Worm (Caenorhabditis elegans) whole organism, early embryonic: Measurements from ENCODE around the gene ZK792.4.

ENCODE experiments used
- F13C5.2 ChIP-seq: sonication (generic microtip); optimal IDR thresholded peaks from 2 replicates; lab custom pipeline; 2017; ENCODE audit warnings: mild to moderate bottlenecking, missing genetic modification characterization, inconsistent platforms, missing compliant biosample characterization
- aly-1 ChIP-seq: sonication (generic microtip); optimal IDR thresholded peaks from 2 replicates; lab custom pipeline; 2016; ENCODE audit warnings: missing genetic modification characterization, missing compliant biosample characterization
- ama-1 ChIP-seq: fragments of 150-350 bp; optimal IDR thresholded peaks from 2 replicates; lab custom pipeline; 2014
- ceh-13 ChIP-seq: fragments of 200-800 bp; sonication (Bioruptor generic); optimal IDR thresholded peaks from 2 replicates; lab custom pipeline; 2018; ENCODE audit warnings: mild to moderate bottlenecking, missing genetic modification characterization, missing compliant biosample characterization
- ceh-36 ChIP-seq: sonication (generic microtip); optimal IDR thresholded peaks from 2 replicates; lab custom pipeline; 2016; ENCODE audit warnings: missing genetic modification characterization, inconsistent platforms, missing compliant biosample characterization
- ets-7 ChIP-seq: sonication (generic microtip); optimal IDR thresholded peaks from 2 replicates; lab custom pipeline; 2016; ENCODE audit warnings: missing genotype, missing genetic modification characterization, missing compliant biosample characterization
- flt-1 ChIP-seq: fragments of 200-800 bp; sonication (Bioruptor generic); IDR thresholded peaks from 2 replicates; pipeline ENCODE4 v1.3.6; 2022; ENCODE audit warnings: missing genetic modification characterization, missing compliant biosample characterization
- hmbx-1 ChIP-seq: sonication (generic microtip); optimal IDR thresholded peaks from 2 replicates; lab custom pipeline; 2016; ENCODE audit warnings: mild to moderate bottlenecking, missing genetic modification characterization, missing compliant biosample characterization
- hmg-4 ChIP-seq: fragments of 200-800 bp; sonication (Bioruptor generic); optimal IDR thresholded peaks from 2 replicates; lab custom pipeline; 2018; ENCODE audit warnings: mild to moderate bottlenecking, missing genetic modification characterization, missing compliant biosample characterization
- hnd-1 ChIP-seq: sonication (generic microtip); optimal IDR thresholded peaks from 2 replicates; lab custom pipeline; 2016; ENCODE audit warnings: missing genetic modification characterization, missing compliant biosample characterization
- scrt-1 ChIP-seq: fragments of 200-800 bp; sonication (Bioruptor generic); IDR thresholded peaks from 2 replicates; pipeline ENCODE4 v1.3.6; 2022; ENCODE audit warnings: missing genetic modification characterization, missing compliant biosample characterization
- tbx-11 ChIP-seq: fragments of 200-800 bp; sonication (Bioruptor generic); IDR thresholded peaks from 2 replicates; pipeline ENCODE4 v1.3.6; 2022; ENCODE audit warnings: missing genetic modification characterization, missing compliant biosample characterization
- tbx-37 ChIP-seq: fragments of 200-800 bp; sonication (Bioruptor generic); conservative IDR thresholded peaks from 2 replicates; pipeline ENCODE4 v1.3.6; 2022; ENCODE audit warnings: missing genetic modification reagents, missing genetic modification characterization, missing compliant biosample characterization
- tra-4 ChIP-seq: sonication (generic microtip); optimal IDR thresholded peaks from 2 replicates; lab custom pipeline; 2017; ENCODE audit warnings: missing genetic modification characterization, missing compliant biosample characterization

ce11 chrIV:11691524-11691923, 9.7 kb upstream of the ZK792.4 start:
- TF ChIP-seq tra-4 (tag; lab: Kevin White, UChicago): no peak
- TF ChIP-seq ama-1: no peak
- no peak for TF ChIP-seq ceh-13 (GFP tag; lab: Kevin White, UChicago)
- no peak for TF ChIP-seq flt-1
- no peak for TF ChIP-seq hnd-1 (tag; lab: Kevin White, UChicago)
- TF ChIP-seq ets-7 (tag; lab: Kevin White, UChicago): no peak
- TF ChIP-seq tbx-37: no peak
- no peak for TF ChIP-seq hmg-4 (GFP tag; lab: Kevin White, UChicago)
- no peak for TF ChIP-seq tbx-11 (GFP tag; lab: Robert Waterston, UW)
- no peak for TF ChIP-seq scrt-1 (GFP tag; lab: Robert Waterston, UW)
- TF ChIP-seq F13C5.2 (tag; lab: Kevin White, UChicago): no peak
- no peak for TF ChIP-seq ceh-36 (tag; lab: Kevin White, UChicago)
- TF ChIP-seq hmbx-1: no peak
- no peak for TF ChIP-seq aly-1 (tag; lab: Kevin White, UChicago)
